Worm (Caenorhabditis elegans) whole organism, L4/young adult: ENCODE data around the gene cpl-1.

Experiments
- W03F9.2 ChIP-seq: fragments of 150-350 bp; optimal IDR thresholded peaks from 2 replicates; lab custom pipeline; 2014; ENCODE audit warnings: missing biosample characterization, missing genetic modification characterization
- dao-5 ChIP-seq: sonication (generic microtip); optimal IDR thresholded peaks from 2 replicates; lab custom pipeline; 2016; ENCODE audit warnings: missing genotype, missing genetic modification characterization, moderate library complexity, missing compliant biosample characterization
- him-1 ChIP-seq: sonication (generic microtip); optimal IDR thresholded peaks from 2 replicates; lab custom pipeline; 2016; ENCODE audit warnings: missing genotype, missing genetic modification reagents, missing genetic modification characterization, missing compliant biosample characterization

- TF ChIP-seq W03F9.2 (tag; lab: Kevin White, UChicago) (no peak), him-1 (tag; lab: Kevin White, UChicago) (no peak), dao-5 (tag; lab: Kevin White, UChicago) (no peak)
These were observed 43.1 kb upstream of the cpl-1 start, which contains the start of gene srw-76 for ce11 chrV:16638204-16638603.
